Fruit fly (Drosophila melanogaster) Kc167 (cell line): Measurements from ENCODE around the gene Gclm.

Experiments
- Myc ChIP-seq: fragments of >200 bp; optimal IDR thresholded peaks from 2 replicates; lab custom pipeline; 2017; ENCODE audit warnings: missing external identifiers
- Sin3A ChIP-seq: fragments of >200 bp; optimal IDR thresholded peaks from 2 replicates; lab custom pipeline; 2018; ENCODE audit warnings: missing external identifiers
- h ChIP-seq: fragments of >200 bp; optimal IDR thresholded peaks from 3 replicates; lab custom pipeline; 2018; ENCODE audit warnings: missing external identifiers
- psq ChIP-seq: fragments of >200 bp; optimal IDR thresholded peaks from 2 replicates; lab custom pipeline; 2017; ENCODE audit warnings: missing external identifiers
- ttk ChIP-seq: sonication (Bioruptor generic); optimal IDR thresholded peaks from 2 replicates; lab custom pipeline; 2017; ENCODE audit warnings: missing external identifiers

dm6 chr3R:22718401-22718800 is 32.1 kb upstream of the Gclm start:
- TF ChIP-seq h (lab: Kevin White, UChicago) (no peak), ttk (lab: Kevin White, UChicago) (no peak), psq (lab: Kevin White, UChicago) (no peak), Myc (no peak), Sin3A (lab: Kevin White, UChicago) (no peak)
